Worm (Caenorhabditis elegans) whole organism, L4 larva: ENCODE results near the gene Y55H10A.2.

Source experiments
- mdt-29 ChIP-seq: fragments of 200-800 bp; sonication (Bioruptor generic); IDR thresholded peaks from 2 replicates; pipeline ENCODE4 v1.3.6; 2022; ENCODE audit warnings: missing genetic modification reagents, missing genetic modification characterization, missing compliant biosample characterization
- vab-7 ChIP-seq: fragments of 200-800 bp; sonication (Bioruptor generic); IDR thresholded peaks from 2 replicates; pipeline ENCODE4 v1.3.6; 2022; ENCODE audit warnings: missing genetic modification reagents, missing genetic modification characterization, missing compliant biosample characterization
- ztf-11 ChIP-seq: fragments of 150-350 bp; optimal IDR thresholded peaks from 2 replicates; lab custom pipeline; 2014; ENCODE audit warnings: missing biosample characterization, missing genetic modification characterization

DNA sequence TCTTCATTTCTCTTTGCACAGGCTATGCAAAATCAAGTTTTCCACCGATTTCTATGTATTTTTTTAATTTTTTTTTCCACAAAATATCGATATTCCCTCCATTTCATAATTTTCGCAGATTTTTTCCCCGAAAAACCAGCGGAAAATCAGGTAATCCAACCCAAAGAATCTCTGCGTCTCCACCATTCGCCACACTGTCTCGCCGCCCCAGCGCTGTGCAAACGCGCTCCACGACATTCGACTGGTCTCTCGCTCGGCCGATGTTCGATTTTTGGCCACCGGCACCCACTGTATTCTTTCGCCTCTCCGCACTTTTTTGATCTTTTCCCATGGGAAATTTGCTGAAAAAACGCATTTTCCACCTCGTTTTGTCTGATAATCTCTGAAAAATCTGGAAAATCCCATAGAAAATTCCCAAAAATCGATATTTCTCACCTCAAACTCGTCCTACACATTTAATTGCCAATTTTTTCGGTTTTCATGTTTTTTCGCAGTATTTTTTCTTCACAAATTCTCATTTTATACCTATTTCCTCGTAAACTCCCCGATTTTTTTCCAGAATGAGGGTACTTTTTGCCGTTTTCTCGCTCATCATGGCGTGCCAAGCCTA lies 5.4 kb downstream of the Y55H10A.2 start, which contains the start of gene vha-19:
- no peak for TF ChIP-seq ztf-11 (tag; lab: Kevin White, UChicago)
- no peak for TF ChIP-seq vab-7 (GFP tag; lab: Robert Waterston, UW)
- TF ChIP-seq mdt-29: no peak
